Worm (Caenorhabditis elegans) whole organism, mixed stage, embryonic: ENCODE data around the gene Y110A2AL.10.

Experiments used
- nhr-237 ChIP-seq: fragments of 150-350 bp; optimal IDR thresholded peaks from 2 replicates; lab custom pipeline; 2014; ENCODE audit warnings: missing biosample characterization, missing genetic modification characterization
- unc-39 ChIP-seq: fragments of 150-350 bp; optimal IDR thresholded peaks from 2 replicates; lab custom pipeline; 2014; ENCODE audit warnings: missing biosample characterization, missing genetic modification characterization

DNA sequence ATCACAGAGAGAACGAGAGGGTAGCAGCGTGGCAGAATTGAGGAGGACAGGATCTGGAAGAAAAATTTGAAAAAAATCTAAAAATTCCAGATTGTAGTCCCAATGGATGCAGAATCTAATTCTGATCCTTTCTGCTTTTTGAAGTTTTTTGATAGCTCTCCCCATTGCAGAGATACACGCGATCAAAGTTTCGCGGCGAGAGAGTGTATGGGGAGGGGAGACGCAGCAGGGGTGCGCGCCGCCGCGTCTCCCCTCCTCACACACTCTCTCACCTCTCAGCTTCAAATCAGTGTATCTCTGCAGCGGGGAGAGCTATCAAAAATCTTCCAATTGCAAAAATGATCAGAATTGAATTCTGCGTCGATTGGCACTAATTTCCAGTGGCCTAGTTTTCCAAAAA lies 9.4 kb upstream of the Y110A2AL.10 start:
- TF ChIP-seq nhr-237 (tag; lab: Kevin White, UChicago) (no peak), unc-39 (tag; lab: Kevin White, UChicago) (no peak)
